Worm (Caenorhabditis elegans) whole organism, young adult: ENCODE results near the gene irg-4.

Source experiments
- F22D6.2 ChIP-seq: sonication (generic microtip); optimal IDR thresholded peaks from 2 replicates; lab custom pipeline; 2016; ENCODE audit warnings: mild to moderate bottlenecking, missing genetic modification characterization, missing compliant biosample characterization
- F49E8.2 ChIP-seq: sonication (generic microtip); optimal IDR thresholded peaks from 3 replicates; lab custom pipeline; 2017; ENCODE audit warnings: missing genetic modification characterization, mild to moderate bottlenecking, missing compliant biosample characterization, antibody characterized with exemption, moderate library complexity; ENCODE audit not compliant: insufficient read depth
- F57A8.1 ChIP-seq: fragments of 200-800 bp; sonication (Bioruptor generic); optimal IDR thresholded peaks from 2 replicates; lab custom pipeline; 2018; ENCODE audit warnings: mild to moderate bottlenecking, missing genetic modification characterization, moderate library complexity, missing compliant biosample characterization
- K11D2.4 ChIP-seq: fragments of 200-800 bp; sonication (Bioruptor generic); IDR thresholded peaks from 2 replicates; pipeline ENCODE4 v1.3.6; 2022; ENCODE audit warnings: missing genetic modification reagents, missing genetic modification characterization, missing compliant biosample characterization
- ama-1 ChIP-seq, 3 experiments: fragments of 150-350 bp in 1 of 3; sonication (generic microtip) in 2 of 3; optimal IDR thresholded peaks; 2 replicates each; lab custom pipeline; 2014 to 2018; ENCODE audit warnings: missing biosample characterization in 2 of 3, missing genetic modification characterization in 2 of 3, missing genetic modification reagents in 2 of 3
- egrh-3 ChIP-seq: fragments of 200-800 bp; sonication (Bioruptor generic); IDR thresholded peaks from 2 replicates; pipeline ENCODE4 v1.3.6; 2022; ENCODE audit warnings: missing genetic modification reagents, missing genetic modification characterization, missing compliant biosample characterization
- hlh-12 ChIP-seq: sonication (generic microtip); optimal IDR thresholded peaks from 2 replicates; lab custom pipeline; 2016; ENCODE audit warnings: missing genetic modification characterization, missing compliant biosample characterization
- let-526 ChIP-seq: fragments of 200-800 bp; sonication (Bioruptor generic); IDR thresholded peaks from 2 replicates; pipeline ENCODE4 v1.3.6; 2022; ENCODE audit warnings: missing genetic modification reagents, missing genetic modification characterization, missing compliant biosample characterization
- repo-1 ChIP-seq: sonication (generic microtip); optimal IDR thresholded peaks from 2 replicates; lab custom pipeline; 2017; ENCODE audit warnings: mild to moderate bottlenecking, missing genetic modification characterization, missing compliant biosample characterization
- rpc-1 ChIP-seq, 2 experiments: fragments of 150-350 bp in 1 of 2; sonication (generic microtip) in 1 of 2; optimal IDR thresholded peaks; 2 replicates each; lab custom pipeline; 2014 to 2018; ENCODE audit warnings: missing biosample characterization in 1 of 2, missing genetic modification characterization in 1 of 2, missing genetic modification reagents in 1 of 2, missing genotype in 1 of 2
- sptf-2 ChIP-seq: fragments of 200-800 bp; sonication (Bioruptor generic); optimal IDR thresholded peaks from 2 replicates; lab custom pipeline; 2018; ENCODE audit warnings: mild to moderate bottlenecking, missing genetic modification characterization, missing compliant biosample characterization

DNA sequence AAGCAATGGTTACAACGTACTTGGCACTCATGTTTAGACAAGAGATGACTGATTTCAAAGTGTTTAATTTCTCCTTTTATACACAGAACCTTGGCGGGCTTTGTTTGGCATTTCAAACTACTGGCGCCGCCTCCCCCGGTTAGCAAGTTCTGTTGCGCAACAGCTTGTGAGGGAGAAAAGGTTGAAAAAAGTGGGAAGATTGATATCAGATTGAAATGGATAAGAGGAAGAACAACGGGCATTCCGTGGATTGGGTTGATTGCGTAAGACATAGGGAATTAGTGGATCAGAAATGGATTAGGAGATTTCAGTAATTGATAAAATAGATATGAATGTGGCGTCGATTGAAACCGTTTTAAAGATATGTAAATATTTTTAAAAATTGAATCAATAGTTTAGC is 7.2 kb upstream of the irg-4 start, which contains the start of gene col-130:
- TF ChIP-seq F57A8.1 (GFP tag; lab: Kevin White, UChicago) = no peak
- TF ChIP-seq hlh-12 (tag; lab: Kevin White, UChicago) = no peak
- TF ChIP-seq K11D2.4 (GFP tag; lab: Robert Waterston, UW) = no peak
- TF ChIP-seq F22D6.2 (tag; lab: Kevin White, UChicago) = no peak
- no peak for TF ChIP-seq F49E8.2 (tag; lab: Kevin White, UChicago)
- TF ChIP-seq sptf-2 (GFP tag; lab: Kevin White, UChicago) = no peak
- TF ChIP-seq egrh-3 (GFP tag; lab: Robert Waterston, UW) = no peak
- no peak for TF ChIP-seq ama-1 (optimal IDR thresholded peaks at IDR 0.05; lab: Kevin White, UChicago)
- no peak for TF ChIP-seq ama-1 (GFP tag; optimal IDR thresholded peaks at IDR 0.05; lab: Kevin White, UChicago)
- TF ChIP-seq let-526 (GFP tag; lab: Robert Waterston, UW) = no peak
- no peak for TF ChIP-seq rpc-1 (optimal IDR thresholded peaks at IDR 0.05; lab: Kevin White, UChicago)
- TF ChIP-seq rpc-1 (tag; optimal IDR thresholded peaks at IDR 0.05; lab: Kevin White, UChicago) = no peak
- no peak for TF ChIP-seq repo-1
